Fruit fly (Drosophila melanogaster): ENCODE data around the gene CG45428.

DNA sequence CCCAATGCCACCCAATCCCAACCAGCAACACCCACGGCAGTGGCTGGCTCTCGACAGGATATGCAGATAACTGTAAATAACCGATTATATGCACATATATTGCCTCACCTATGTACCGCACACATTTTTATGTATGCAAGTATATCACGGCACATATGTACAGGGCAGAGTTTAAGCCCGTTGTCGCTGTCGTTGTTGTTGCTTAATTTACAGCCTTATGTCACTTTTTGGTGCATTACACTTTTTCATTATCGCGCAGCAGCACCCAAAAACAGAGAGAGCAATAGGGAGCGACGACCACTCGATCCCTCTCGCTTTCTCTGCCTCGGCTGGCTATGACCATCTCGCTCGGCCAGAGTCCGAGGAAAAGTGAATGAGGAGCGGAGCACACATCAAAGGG lies 2.4 kb upstream of the CG45428 start:
- TF ChIP-seq insv (optimal IDR thresholded peaks at IDR 0.05) = no peak
- TF ChIP-seq Sin3A (optimal IDR thresholded peaks at IDR 0.05) = no peak
- TF ChIP-seq psq (optimal IDR thresholded peaks at IDR 0.05) = no peak

Data from Kc167 (cell line).